Worm (Caenorhabditis elegans): ENCODE measurements around the gene ceh-43.

- TF ChIP-seq lin-13 (tag; optimal IDR thresholded peaks at IDR 0.05) (no peak), nhr-12 (tag; optimal IDR thresholded peaks at IDR 0.05) (no peak), lsy-2 (tag; optimal IDR thresholded peaks at IDR 0.05) (no peak), M03D4.4 (tag; optimal IDR thresholded peaks at IDR 0.05) (no peak), ztf-11 (tag; optimal IDR thresholded peaks at IDR 0.05) (no peak), nhr-28 (tag; optimal IDR thresholded peaks at IDR 0.05) (no peak), unc-62 (GFP tag; optimal IDR thresholded peaks at IDR 0.05) (no peak), blmp-1 (tag; optimal IDR thresholded peaks at IDR 0.05) (no peak), ceh-43 (GFP tag; optimal IDR thresholded peaks at IDR 0.05) (no peak), nhr-76 (tag; optimal IDR thresholded peaks at IDR 0.05) (no peak), cnd-1 (tag; optimal IDR thresholded peaks at IDR 0.05) (no peak), elt-3 (tag; optimal IDR thresholded peaks at IDR 0.05) (no peak), snpc-4 (tag; optimal IDR thresholded peaks at IDR 0.05) (no peak), unc-39 (tag; optimal IDR thresholded peaks at IDR 0.05) (no peak)
Observed at ce11 chrIII:4397115-4397514, 52.6 kb downstream of the ceh-43 start, which contains the start of gene R07E5.5.

Data from whole organism, mixed stage, embryonic.